Fruit fly (Drosophila melanogaster): ENCODE measurements around the gene CG10600.

CG10600 gene

dm6 chr2L:18808754-18809329 is 30.6 kb downstream of the CG10600 start (continued):
- TF ChIP-seq CG6272 (GFP tag; IDR thresholded peaks at IDR 0.05) (no peak), CG2116 (GFP tag; optimal IDR thresholded peaks at IDR 0.05) (no peak), ac (GFP tag; optimal IDR thresholded peaks at IDR 0.05) (peak; percentile 4), CG12744 (GFP tag; optimal IDR thresholded peaks at IDR 0.05) (no peak), ara (GFP tag; IDR thresholded peaks at IDR 0.05) (peak; percentile 48; the same call in 1 of the 2 replicates), slbo (GFP tag; IDR thresholded peaks at IDR 0.05) (no peak), Rfx (GFP tag; IDR thresholded peaks at IDR 0.05) (0 out of 2 replicates have a peak, but pooled peaks have one; percentile 23), bigmax (GFP tag; optimal IDR thresholded peaks at IDR 0.05) (no peak), Sry-δ (GFP tag; optimal IDR thresholded peaks at IDR 0.05) (no peak), mam (GFP tag; optimal IDR thresholded peaks at IDR 0.05) (no peak), esg (GFP tag; conservative IDR thresholded peaks at IDR 0.05) (no peak), cg (GFP tag; optimal IDR thresholded peaks at IDR 0.05) (no peak), Hmr (GFP tag; optimal IDR thresholded peaks at IDR 0.05) (peak; percentile 13), Fer2 (tag; optimal IDR thresholded peaks at IDR 0.05) (no peak), CG12769 (tag; optimal IDR thresholded peaks at IDR 0.05) (no peak), cwo (GFP tag; optimal IDR thresholded peaks at IDR 0.05) (no peak), Nf-YA (GFP tag; IDR thresholded peaks at IDR 0.05) (no peak), Awh (GFP tag; IDR thresholded peaks at IDR 0.05) (peak; percentile 57; the same call in 1 of the 2 replicates), hb (GFP tag; IDR thresholded peaks at IDR 0.05; ENCODE audit: partially characterized antibody) (no peak), pum (GFP tag; optimal IDR thresholded peaks at IDR 0.05) (no peak), emc (GFP tag; optimal IDR thresholded peaks at IDR 0.05) (no peak), ap (GFP tag; IDR thresholded peaks at IDR 0.05) (no peak), lab (GFP tag; optimal IDR thresholded peaks at IDR 0.05) (no peak), CG2678 (tag; optimal IDR thresholded peaks at IDR 0.05) (peak; percentile 47), br (optimal IDR thresholded peaks at IDR 0.05) (no peak), toy (GFP tag; IDR thresholded peaks at IDR 0.05) (no peak), CG18262 (tag; optimal IDR thresholded peaks at IDR 0.05) (peak; percentile 38), Side (GFP tag; optimal IDR thresholded peaks at IDR 0.05) (no peak), hth (optimal IDR thresholded peaks at IDR 0.05) (no peak), Hr51 (GFP tag; optimal IDR thresholded peaks at IDR 0.05) (peak in 1 of 2 experiments; percentile 4), CG4328 (GFP tag; optimal IDR thresholded peaks at IDR 0.05) (no peak), mirr (GFP tag; optimal IDR thresholded peaks at IDR 0.05) (no peak), salm (tag; optimal IDR thresholded peaks at IDR 0.05) (no peak), CG11695 (GFP tag; IDR thresholded peaks at IDR 0.05) (0 out of 3 replicates have a peak, but pooled peaks have one; percentile 16), TFAM (GFP tag; optimal IDR thresholded peaks at IDR 0.05) (no peak), CG10979 (tag; optimal IDR thresholded peaks at IDR 0.05) (peak; percentile 50), CG14710 (tag; optimal IDR thresholded peaks at IDR 0.05) (peak; percentile 28), CG14441 (GFP tag; IDR thresholded peaks at IDR 0.05) (no peak), CG33557 (GFP tag; optimal IDR thresholded peaks at IDR 0.05) (no peak), fd102C (GFP tag; optimal IDR thresholded peaks at IDR 0.05) (peak; percentile 41), CG11247 (GFP tag; IDR thresholded peaks at IDR 0.05) (no peak), Dad (GFP tag; optimal IDR thresholded peaks at IDR 0.05) (no peak), ssp (GFP tag; IDR thresholded peaks at IDR 0.05) (peak; percentile 28; the same call in 1 of the 2 replicates), dmrt11E (tag; optimal IDR thresholded peaks at IDR 0.05) (peak; percentile 58), Bteb2 (GFP tag; optimal IDR thresholded peaks at IDR 0.05) (no peak), CG1024 (GFP tag; IDR thresholded peaks at IDR 0.05) (no peak), CG4854 (GFP tag; optimal IDR thresholded peaks at IDR 0.05) (no peak), phol (tag; optimal IDR thresholded peaks at IDR 0.05) (peak; percentile 40), CG15514 (GFP tag; optimal IDR thresholded peaks at IDR 0.05) (no peak), CG11504 (tag; optimal IDR thresholded peaks at IDR 0.05) (peak; percentile 47), CG9932 (GFP tag; IDR thresholded peaks at IDR 0.05) (no peak)

Data from whole organism, embryonic.